Fruit fly (Drosophila melanogaster) whole organism, embryonic: ENCODE data around the gene Or22b.

Experiments
- ATbp ChIP-seq: fragments of 200-800 bp; sonication (Bioruptor generic); optimal IDR thresholded peaks from 2 replicates; lab custom pipeline; 2017; ENCODE audit warnings: missing biosample characterization, mild to moderate bottlenecking, missing genetic modification characterization, missing genetic modification reagents
- Atf3 ChIP-seq: fragments of 200-800 bp; sonication (Bioruptor generic); optimal IDR thresholded peaks from 3 replicates; lab custom pipeline; 2016; ENCODE audit warnings: missing biosample characterization, missing genetic modification characterization
- BEAF-32 ChIP-seq: fragments of 200-800 bp; sonication (Bioruptor generic); optimal IDR thresholded peaks from 3 replicates; lab custom pipeline; 2017; ENCODE audit warnings: missing biosample characterization, missing genetic modification characterization, mild to moderate bottlenecking, moderate library complexity, missing genetic modification reagents
- CG10147 ChIP-seq: fragments of 200-800 bp; sonication (Bioruptor generic); optimal IDR thresholded peaks from 2 replicates; lab custom pipeline; 2019; ENCODE audit warnings: missing biosample characterization, mild to moderate bottlenecking, missing genetic modification characterization, moderate library complexity
- CG10565 ChIP-seq: fragments of 200-800 bp; sonication (Bioruptor generic); optimal IDR thresholded peaks from 3 replicates; lab custom pipeline; 2016; ENCODE audit warnings: missing biosample characterization, mild to moderate bottlenecking, missing genetic modification characterization
- CG10979 ChIP-seq: fragments of 200-800 bp; sonication (Bioruptor generic); optimal IDR thresholded peaks from 2 replicates; lab custom pipeline; 2018; ENCODE audit warnings: missing biosample characterization, mild to moderate bottlenecking, missing genetic modification characterization, moderate library complexity
- CG12071 ChIP-seq: fragments of 200-800 bp; sonication (Bioruptor generic); optimal IDR thresholded peaks from 3 replicates; lab custom pipeline; 2018; ENCODE audit warnings: missing biosample characterization, mild to moderate bottlenecking, missing genetic modification characterization
- CG12236 ChIP-seq: fragments of 200-800 bp; sonication (Bioruptor generic); optimal IDR thresholded peaks from 2 replicates; lab custom pipeline; 2016; ENCODE audit warnings: missing biosample characterization, missing genetic modification characterization
- CG12299 ChIP-seq: fragments of 200-800 bp; sonication (Bioruptor generic); optimal IDR thresholded peaks from 2 replicates; lab custom pipeline; 2018; ENCODE audit warnings: missing biosample characterization, mild to moderate bottlenecking, missing genetic modification characterization
- CG1233 ChIP-seq: fragments of 200-800 bp; sonication (Bioruptor generic); optimal IDR thresholded peaks from 4 replicates; lab custom pipeline; 2018; ENCODE audit warnings: missing biosample characterization, mild to moderate bottlenecking, missing genetic modification characterization
- CG12769 ChIP-seq: fragments of 200-800 bp; sonication (Bioruptor generic); optimal IDR thresholded peaks from 2 replicates; lab custom pipeline; 2019; ENCODE audit warnings: missing biosample characterization, mild to moderate bottlenecking, missing genetic modification characterization, moderate library complexity
- CG1603 ChIP-seq: fragments of 200-800 bp; sonication (Bioruptor generic); optimal IDR thresholded peaks from 2 replicates; lab custom pipeline; 2019; ENCODE audit warnings: missing biosample characterization, mild to moderate bottlenecking, missing genetic modification characterization, moderate library complexity
- CG16779 ChIP-seq: fragments of 200-800 bp; sonication (Bioruptor generic); IDR thresholded peaks from 2 replicates; pipeline ENCODE4 v1.3.6; 2022; ENCODE audit warnings: missing biosample characterization, missing genetic modification characterization
- CG2129 ChIP-seq: fragments of 200-800 bp; sonication (Bioruptor generic); IDR thresholded peaks from 2 replicates; pipeline ENCODE4 v1.3.6; 2022; ENCODE audit warnings: missing biosample characterization, missing genetic modification characterization; ENCODE audit not compliant: partially characterized antibody
- CG2875 ChIP-seq: fragments of 200-800 bp; sonication (Bioruptor generic); optimal IDR thresholded peaks from 2 replicates; lab custom pipeline; 2017; ENCODE audit warnings: missing biosample characterization, mild to moderate bottlenecking, missing genetic modification characterization, missing genetic modification reagents
- CG2889 ChIP-seq: fragments of 200-800 bp; sonication (Bioruptor generic); IDR thresholded peaks from 3 replicates; pipeline ENCODE4 v1.3.6; 2022; ENCODE audit warnings: missing biosample characterization, missing genetic modification characterization
- CG5180 ChIP-seq: fragments of 200-800 bp; sonication (Bioruptor generic); optimal IDR thresholded peaks from 3 replicates; lab custom pipeline; 2017; ENCODE audit warnings: missing biosample characterization, missing genetic modification characterization, mild to moderate bottlenecking, moderate library complexity, missing genetic modification reagents
- CG7357 ChIP-seq: fragments of 200-800 bp; sonication (Bioruptor generic); IDR thresholded peaks from 3 replicates; pipeline ENCODE4 v1.3.6; 2022; ENCODE audit warnings: missing biosample characterization, missing genetic modification characterization
- CG8924 ChIP-seq: fragments of 200-800 bp; optimal IDR thresholded peaks from 3 replicates; lab custom pipeline; 2019; ENCODE audit warnings: missing biosample characterization, mild to moderate bottlenecking, missing genetic modification characterization, moderate library complexity
- CG9876 ChIP-seq: fragments of 200-800 bp; sonication (Bioruptor generic); optimal IDR thresholded peaks from 2 replicates; lab custom pipeline; 2016; ENCODE audit warnings: missing biosample characterization, missing genetic modification characterization
- CTCF ChIP-seq: fragments of 200-800 bp; sonication (Bioruptor generic); optimal IDR thresholded peaks from 2 replicates; lab custom pipeline; 2017; ENCODE audit warnings: missing biosample characterization, mild to moderate bottlenecking, missing genetic modification characterization, moderate library complexity
- Dll ChIP-seq: fragments of 200-800 bp; sonication (Bioruptor generic); IDR thresholded peaks from 4 replicates; pipeline ENCODE4 v1.3.6; 2022; ENCODE audit warnings: missing biosample characterization, missing genetic modification characterization; ENCODE audit not compliant: partially characterized antibody
- HmgZ ChIP-seq: fragments of 200-800 bp; sonication (Bioruptor generic); optimal IDR thresholded peaks from 2 replicates; lab custom pipeline; 2018; ENCODE audit warnings: missing biosample characterization, mild to moderate bottlenecking, missing genetic modification characterization
- Lhr ChIP-seq: fragments of 200-800 bp; sonication (Bioruptor generic); optimal IDR thresholded peaks from 3 replicates; lab custom pipeline; 2017; ENCODE audit warnings: mild to moderate bottlenecking, missing biosample characterization, missing genetic modification reagents, missing genetic modification characterization
- Lim3 ChIP-seq: fragments of 200-800 bp; sonication (Bioruptor generic); IDR thresholded peaks from 2 replicates; pipeline ENCODE4 v1.3.6; 2022; ENCODE audit warnings: missing biosample characterization, missing genetic modification characterization
- Lpt ChIP-seq: fragments of >200 bp; optimal IDR thresholded peaks from 2 replicates; lab custom pipeline; 2018; ENCODE audit warnings: missing biosample characterization, missing genetic modification characterization
- Six4 ChIP-seq: fragments of 200-800 bp; sonication (Bioruptor generic); optimal IDR thresholded peaks from 2 replicates; lab custom pipeline; 2016; ENCODE audit warnings: missing biosample characterization, missing genetic modification characterization
- Sry-β ChIP-seq: fragments of 200-800 bp; sonication (Bioruptor generic); optimal IDR thresholded peaks from 2 replicates; lab custom pipeline; 2018; ENCODE audit warnings: missing biosample characterization, mild to moderate bottlenecking, missing genetic modification characterization, moderate library complexity
- Usf ChIP-seq: fragments of 200-800 bp; sonication (Bioruptor generic); optimal IDR thresholded peaks from 2 replicates; lab custom pipeline; 2017; ENCODE audit warnings: missing genotype, missing biosample characterization, missing genetic modification characterization
- abd-A ChIP-seq: fragments of 200-800 bp; sonication (Bioruptor generic); optimal IDR thresholded peaks from 3 replicates; lab custom pipeline; 2019; ENCODE audit warnings: missing biosample characterization, mild to moderate bottlenecking, missing genetic modification characterization, moderate library complexity
- ara ChIP-seq: fragments of 200-800 bp; sonication (Bioruptor generic); IDR thresholded peaks from 2 replicates; pipeline ENCODE4 v1.3.6; 2022; ENCODE audit warnings: missing biosample characterization, missing genetic modification characterization
- ash1 ChIP-seq: fragments of 200-800 bp; sonication (Bioruptor generic); optimal IDR thresholded peaks from 2 replicates; lab custom pipeline; 2018; ENCODE audit warnings: missing biosample characterization, mild to moderate bottlenecking, missing genetic modification characterization
- cato ChIP-seq: fragments of 200-800 bp; sonication (Bioruptor generic); optimal IDR thresholded peaks from 2 replicates; lab custom pipeline; 2016; ENCODE audit warnings: missing biosample characterization, missing genetic modification characterization, borderline replicate concordance
- chinmo ChIP-seq: fragments of 200-800 bp; sonication (Bioruptor generic); IDR thresholded peaks from 4 replicates; pipeline ENCODE4 v1.3.6; 2022; ENCODE audit warnings: missing biosample characterization, missing genetic modification characterization; ENCODE audit not compliant: partially characterized antibody
- crc ChIP-seq: fragments of 200-800 bp; sonication (Bioruptor generic); optimal IDR thresholded peaks from 2 replicates; lab custom pipeline; 2016; ENCODE audit warnings: missing biosample characterization, missing genetic modification characterization
- danr ChIP-seq: fragments of 200-800 bp; sonication (Bioruptor generic); IDR thresholded peaks from 2 replicates; pipeline ENCODE4 v1.3.6; 2022; ENCODE audit warnings: missing biosample characterization, missing genetic modification characterization
- dmrt99B ChIP-seq: fragments of 200-800 bp; sonication (Bioruptor generic); optimal IDR thresholded peaks from 2 replicates; lab custom pipeline; 2018; ENCODE audit warnings: missing biosample characterization, mild to moderate bottlenecking, missing genetic modification characterization, moderate library complexity
- gce ChIP-seq: fragments of 200-800 bp; sonication (Bioruptor generic); IDR thresholded peaks from 3 replicates; pipeline ENCODE4 v1.3.6; 2022; ENCODE audit warnings: missing biosample characterization, missing genetic modification characterization
- ind ChIP-seq: fragments of 200-800 bp; sonication (Bioruptor generic); optimal IDR thresholded peaks from 3 replicates; lab custom pipeline; 2016; ENCODE audit warnings: missing biosample characterization, missing genetic modification characterization
- lov ChIP-seq, 2 experiments: fragments of 200-800 bp in 1 of 2; fragments of >200 bp in 1 of 2; sonication (Bioruptor generic) in 1 of 2; IDR thresholded peaks in 1 of 2; optimal IDR thresholded peaks in 1 of 2; 2 replicates in 1 of 2; 3 replicates in 1 of 2; pipeline versions ENCODE4 v1.3.6 to Lab custom; 2017 to 2022; ENCODE audit warnings: missing biosample characterization in 1 of 2, missing genetic modification characterization in 1 of 2
- pros ChIP-seq: fragments of 200-800 bp; sonication (Bioruptor generic); optimal IDR thresholded peaks from 3 replicates; lab custom pipeline; 2019; ENCODE audit warnings: missing biosample characterization, mild to moderate bottlenecking, missing genetic modification characterization, moderate library complexity
- repo ChIP-seq: fragments of 200-800 bp; sonication (Bioruptor generic); optimal IDR thresholded peaks from 2 replicates; lab custom pipeline; 2016; ENCODE audit warnings: missing biosample characterization, missing genetic modification characterization
- sens ChIP-seq: fragments of 200-800 bp; sonication (Bioruptor generic); peaks from one replicate; lab custom pipeline; 2016; ENCODE audit warnings: missing biosample characterization, missing genetic modification characterization
- sens-2 ChIP-seq: fragments of 200-800 bp; sonication (Bioruptor generic); IDR thresholded peaks from 2 replicates; pipeline ENCODE4 v1.3.6; 2022; ENCODE audit warnings: missing biosample characterization, missing genetic modification characterization
- tgo ChIP-seq: fragments of 200-800 bp; sonication (Bioruptor generic); IDR thresholded peaks from 3 replicates; pipeline ENCODE4 v1.3.6; 2022; ENCODE audit warnings: missing biosample characterization, missing genetic modification characterization
- tll ChIP-seq, 2 experiments: fragments of 200-800 bp in 1 of 2; fragments of >200 bp in 1 of 2; sonication (Bioruptor generic) in 1 of 2; optimal IDR thresholded peaks; 2 replicates each; lab custom pipeline; 2017 to 2019; ENCODE audit warnings: missing biosample characterization in 2 of 2, missing genetic modification characterization in 2 of 2, mild to moderate bottlenecking in 1 of 2, moderate library complexity in 1 of 2
- ttk ChIP-seq: fragments of 200-800 bp; sonication (Bioruptor generic); IDR thresholded peaks from 2 replicates; pipeline ENCODE4 v2.1.2; 2022; ENCODE audit warnings: missing biosample characterization, missing genetic modification characterization
- z ChIP-seq: fragments of 200-800 bp; sonication (Bioruptor generic); IDR thresholded peaks from 3 replicates; pipeline ENCODE4 v1.3.6; 2022; ENCODE audit warnings: missing biosample characterization, missing genetic modification characterization
- zfh1 ChIP-seq: fragments of 200-800 bp; sonication (Bioruptor generic); IDR thresholded peaks from 3 replicates; pipeline ENCODE4 v1.3.6; 2022; ENCODE audit warnings: missing biosample characterization, missing genetic modification characterization

Or22b gene

DNA sequence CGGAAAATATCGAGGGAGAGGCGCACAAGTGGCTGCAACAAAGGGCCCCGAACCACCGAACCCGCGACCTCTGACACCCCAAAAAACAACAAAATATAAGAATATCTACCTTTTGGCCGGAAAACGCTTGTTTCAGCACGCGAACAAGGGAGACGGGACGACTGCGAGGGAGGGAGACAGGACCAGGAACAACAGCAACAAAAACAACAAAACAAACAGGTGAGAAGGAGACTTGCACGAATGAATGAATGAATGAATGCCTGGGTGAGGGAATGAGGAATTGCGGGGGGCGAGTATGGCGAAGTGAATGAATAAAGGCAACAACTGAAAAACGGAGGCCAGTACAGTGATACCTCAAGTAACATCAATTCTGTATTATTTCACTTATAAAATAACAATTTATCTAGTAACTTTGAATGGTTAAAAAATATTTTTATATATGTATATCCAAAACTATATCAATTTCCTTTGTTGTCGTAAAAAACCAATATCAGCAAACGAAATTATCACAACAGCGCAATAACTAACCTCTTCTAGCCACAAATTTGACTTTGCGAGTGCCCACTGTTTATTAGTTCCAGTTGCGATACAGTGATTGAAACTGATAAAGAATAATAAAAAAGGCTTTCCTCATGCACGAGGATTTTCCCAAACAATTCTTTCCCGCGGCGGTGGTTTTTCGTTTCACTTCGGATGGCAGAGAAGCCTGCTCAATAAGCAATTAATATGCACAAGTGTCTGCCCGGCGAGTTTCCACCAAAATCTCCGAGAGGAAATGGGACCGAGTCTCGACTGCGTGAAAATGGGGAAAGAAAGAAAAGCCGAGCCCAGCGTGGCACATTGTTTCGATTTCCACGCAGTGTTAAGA lies 34.4 kb downstream of the Or22b start (continued):
- TF ChIP-seq danr (GFP tag; lab: Robert Waterston, UW) (no peak), CG9876 (no peak), Lhr (GFP tag; lab: Kevin White, UChicago) (no peak), CG2875 (GFP tag; lab: Kevin White, UChicago) (no peak), zfh1 (GFP tag; lab: Robert Waterston, UW) (0 out of 3 replicates have a peak, but pooled peaks have one; percentile 48), Sry-β (no peak), CG10979 (tag; lab: Kevin White, UChicago) (peak; percentile 50), sens-2 (GFP tag; lab: Robert Waterston, UW) (no peak), dmrt99B (tag; lab: Kevin White, UChicago) (peak; percentile 41), CG12769 (no peak), CG1233 (GFP tag; lab: Kevin White, UChicago) (peak; percentile 15), CG16779 (GFP tag; lab: Robert Waterston, UW) (no peak), Six4 (no peak), Usf (GFP tag; lab: Kevin White, UChicago) (no peak), gce (GFP tag; lab: Robert Waterston, UW) (no peak), tgo (no peak), tll (GFP tag; optimal IDR thresholded peaks at IDR 0.05; lab: Kevin White, UChicago) (no peak), CG12236 (no peak), CG10565 (GFP tag; lab: Kevin White, UChicago) (no peak), Dll (GFP tag; lab: Robert Waterston, UW) (no peak), crc (no peak), CG1603 (no peak), pros (GFP tag; lab: Kevin White, UChicago) (peak; percentile 7), ATbp (GFP tag; lab: Kevin White, UChicago) (no peak), Lpt (GFP tag; lab: Kevin White, UChicago) (no peak), ttk (GFP tag; lab: Robert Waterston, UW) (no peak), CG12071 (GFP tag; lab: Kevin White, UChicago) (no peak), CG10147 (GFP tag; lab: Kevin White, UChicago) (no peak), ara (GFP tag; lab: Robert Waterston, UW) (no peak), CG2129 (no peak), z (GFP tag; lab: Robert Waterston, UW) (no peak), BEAF-32 (GFP tag; lab: Kevin White, UChicago) (no peak), CG2889 (no peak), lov (optimal IDR thresholded peaks at IDR 0.05; lab: Kevin White, UChicago) (peak; percentile 91), lov (GFP tag; IDR thresholded peaks at IDR 0.05; lab: Robert Waterston, UW) (no peak), CG7357 (no peak), CTCF (no peak), sens (GFP tag; lab: Kevin White, UChicago) (peak; percentile 1), ash1 (GFP tag; lab: Kevin White, UChicago) (no peak), repo (no peak), chinmo (no peak), CG8924 (no peak), Atf3 (GFP tag; lab: Kevin White, UChicago) (no peak), abd-A (tag; lab: Kevin White, UChicago) (no peak), CG12299 (tag; lab: Kevin White, UChicago) (no peak), cato (GFP tag; lab: Kevin White, UChicago) (no peak), CG5180 (GFP tag; lab: Kevin White, UChicago) (no peak), ind (GFP tag; lab: Kevin White, UChicago) (peak; percentile 6), HmgZ (no peak), Lim3 (no peak)
